Fruit fly (Drosophila melanogaster): ENCODE data around the gene Gba1b.

Gene Gba1b

dm6 chr3R:23678349-23679193 is 26.0 kb upstream of the Gba1b start, which contains the start of gene GILT2 (continued):
- TF ChIP-seq sima (GFP tag; optimal IDR thresholded peaks at IDR 0.05) (no peak), Lpt (GFP tag; optimal IDR thresholded peaks at IDR 0.05) (no peak), sens-2 (GFP tag; IDR thresholded peaks at IDR 0.05) (peak; percentile 76), CG6654 (GFP tag; optimal IDR thresholded peaks at IDR 0.05) (peak; percentile 83), CG6272 (GFP tag; IDR thresholded peaks at IDR 0.05) (peak; percentile 91), gcm (GFP tag; optimal IDR thresholded peaks at IDR 0.05) (peak; percentile 96), yki (optimal IDR thresholded peaks at IDR 0.05) (no peak), lilli (GFP tag; optimal IDR thresholded peaks at IDR 0.05) (peak; percentile 87), Tbp (GFP tag; optimal IDR thresholded peaks at IDR 0.05) (no peak), CG18011 (GFP tag; optimal IDR thresholded peaks at IDR 0.05) (peak; percentile 78), HLH54F (GFP tag; optimal IDR thresholded peaks at IDR 0.05) (peak; percentile 46), CG2712 (tag; optimal IDR thresholded peaks at IDR 0.05) (peak; percentile 93), z (GFP tag; IDR thresholded peaks at IDR 0.05) (peak; percentile 36; the same call in 1 of the 3 replicates), CG9609 (GFP tag; optimal IDR thresholded peaks at IDR 0.05) (peak; percentile 21), Opbp (GFP tag; IDR thresholded peaks at IDR 0.05; ENCODE audit: partially characterized antibody) (no peak), Aef1 (GFP tag; IDR thresholded peaks at IDR 0.05) (peak; percentile 90), zen (tag; optimal IDR thresholded peaks at IDR 0.05) (peak; percentile 93), CG18476 (GFP tag; optimal IDR thresholded peaks at IDR 0.05) (peak; percentile 86), CG9437 (GFP tag; optimal IDR thresholded peaks at IDR 0.05) (peak; percentile 80), dmrt11E (tag; optimal IDR thresholded peaks at IDR 0.05) (peak; percentile 87), Taf1 (GFP tag; IDR thresholded peaks at IDR 0.05) (peak; percentile 72), oc (tag; optimal IDR thresholded peaks at IDR 0.05) (peak; percentile 91), cad (GFP tag; optimal IDR thresholded peaks at IDR 0.05) (no peak), grn (GFP tag; optimal IDR thresholded peaks at IDR 0.05) (peak; percentile 55), B-H2 (GFP tag; optimal IDR thresholded peaks at IDR 0.05) (peak; percentile 87), CG13296 (GFP tag; optimal IDR thresholded peaks at IDR 0.05) (peak; percentile 94), hkb (optimal IDR thresholded peaks at IDR 0.05) (no peak), hkb (GFP tag; IDR thresholded peaks at IDR 0.05) (peak; percentile 95), vvl (GFP tag; IDR thresholded peaks at IDR 0.05) (peak; percentile 97), BtbVII (GFP tag; optimal IDR thresholded peaks at IDR 0.05) (peak; percentile 90), H15 (GFP tag; IDR thresholded peaks at IDR 0.05) (peak; percentile 86), slbo (GFP tag; IDR thresholded peaks at IDR 0.05) (peak; percentile 94), fd96Cb (tag; optimal IDR thresholded peaks at IDR 0.05) (peak; percentile 93), CG18764 (GFP tag; optimal IDR thresholded peaks at IDR 0.05) (peak; percentile 81), slp2 (GFP tag; optimal IDR thresholded peaks at IDR 0.05) (no peak), disco-r (GFP tag; optimal IDR thresholded peaks at IDR 0.05) (no peak), Poxn (GFP tag; IDR thresholded peaks at IDR 0.05) (peak; percentile 50; the same call in 1 of the 2 replicates), CG13894 (tag; optimal IDR thresholded peaks at IDR 0.05) (peak; percentile 88), Hey (tag; optimal IDR thresholded peaks at IDR 0.05) (no peak), HLH3B (GFP tag; IDR thresholded peaks at IDR 0.05) (peak; percentile 91), CG7357 (GFP tag; IDR thresholded peaks at IDR 0.05) (peak; percentile 86), Usf (GFP tag; optimal IDR thresholded peaks at IDR 0.05) (peak; percentile 69), D (optimal IDR thresholded peaks at IDR 0.05) (no peak), D (GFP tag; optimal IDR thresholded peaks at IDR 0.05) (peak; percentile 89), Doc3 (GFP tag; IDR thresholded peaks at IDR 0.05; ENCODE audit: partially characterized antibody) (no peak), Hr51 (GFP tag; optimal IDR thresholded peaks at IDR 0.05) (peak; percentile 78 to 95), CG4617 (GFP tag; optimal IDR thresholded peaks at IDR 0.05; ENCODE audit: borderline replicate concordance) (peak; percentile 61), Nf-YC (tag; optimal IDR thresholded peaks at IDR 0.05) (peak; percentile 78), CG8089 (GFP tag; optimal IDR thresholded peaks at IDR 0.05) (no peak), CG3065 (GFP tag; optimal IDR thresholded peaks at IDR 0.05) (peak; percentile 76), dati (GFP tag; IDR thresholded peaks at IDR 0.05) (peak; percentile 79)
